Worm (Caenorhabditis elegans) whole organism, L3 larva: ENCODE data around the gene exos-2.

Experiments used
- eor-1 ChIP-seq, 2 experiments: fragments of 150-350 bp; optimal IDR thresholded peaks; 2 replicates each; lab custom pipeline; 2014 to 2018; ENCODE audit warnings: missing biosample characterization in 2 of 2, missing genetic modification characterization in 2 of 2
- hmg-11 ChIP-seq: sonication (generic microtip); optimal IDR thresholded peaks from 2 replicates; lab custom pipeline; 2016; ENCODE audit warnings: missing genetic modification characterization, missing compliant biosample characterization
- mml-1 ChIP-seq: fragments of 150-350 bp; sonication (generic microtip); optimal IDR thresholded peaks from 3 replicates; lab custom pipeline; 2014; ENCODE audit warnings: missing biosample characterization, missing genetic modification characterization
- nhr-11 ChIP-seq: fragments of 150-350 bp; optimal IDR thresholded peaks from 2 replicates; lab custom pipeline; 2014; ENCODE audit warnings: missing biosample characterization, missing genetic modification characterization
- nhr-25 ChIP-seq: sonication (generic microtip); optimal IDR thresholded peaks from 2 replicates; lab custom pipeline; 2017; ENCODE audit warnings: missing biosample characterization, missing genetic modification characterization
- sea-2 ChIP-seq: fragments of 150-350 bp; sonication (generic microtip); optimal IDR thresholded peaks from 4 replicates; lab custom pipeline; 2014; ENCODE audit warnings: missing biosample characterization, missing genetic modification reagents, missing genetic modification characterization
- skn-1 ChIP-seq: fragments of 150-350 bp; optimal IDR thresholded peaks from 2 replicates; lab custom pipeline; 2014; ENCODE audit warnings: missing biosample characterization, missing genetic modification characterization
- tbx-2 ChIP-seq: sonication (generic microtip); optimal IDR thresholded peaks from 2 replicates; lab custom pipeline; 2016; ENCODE audit warnings: mild to moderate bottlenecking, missing genetic modification characterization, missing compliant biosample characterization

The exos-2 gene

ce11 chrIV:6464005-6464404 is 48.7 kb downstream of the exos-2 start, which contains the start of gene acr-25:
Gene acr-25, plus strand, starts transcription at chrIV:6464305.
- TF ChIP-seq mml-1 (tag; lab: Kevin White, UChicago) (no peak), eor-1 (tag; optimal IDR thresholded peaks at IDR 0.05; lab: Kevin White, UChicago) (no peak), nhr-25 (tag; lab: Kevin White, UChicago) (no peak), hmg-11 (tag; lab: Kevin White, UChicago) (no peak), nhr-11 (no peak), skn-1 (tag; lab: Kevin White, UChicago) (no peak), sea-2 (GFP tag; lab: Kevin White, UChicago) (no peak), tbx-2 (no peak)
- TF ChIP-seq, all 47 proteins: peak for 0
